Worm (Caenorhabditis elegans): ENCODE data around the gene pph-2.

The pph-2 gene

DNA sequence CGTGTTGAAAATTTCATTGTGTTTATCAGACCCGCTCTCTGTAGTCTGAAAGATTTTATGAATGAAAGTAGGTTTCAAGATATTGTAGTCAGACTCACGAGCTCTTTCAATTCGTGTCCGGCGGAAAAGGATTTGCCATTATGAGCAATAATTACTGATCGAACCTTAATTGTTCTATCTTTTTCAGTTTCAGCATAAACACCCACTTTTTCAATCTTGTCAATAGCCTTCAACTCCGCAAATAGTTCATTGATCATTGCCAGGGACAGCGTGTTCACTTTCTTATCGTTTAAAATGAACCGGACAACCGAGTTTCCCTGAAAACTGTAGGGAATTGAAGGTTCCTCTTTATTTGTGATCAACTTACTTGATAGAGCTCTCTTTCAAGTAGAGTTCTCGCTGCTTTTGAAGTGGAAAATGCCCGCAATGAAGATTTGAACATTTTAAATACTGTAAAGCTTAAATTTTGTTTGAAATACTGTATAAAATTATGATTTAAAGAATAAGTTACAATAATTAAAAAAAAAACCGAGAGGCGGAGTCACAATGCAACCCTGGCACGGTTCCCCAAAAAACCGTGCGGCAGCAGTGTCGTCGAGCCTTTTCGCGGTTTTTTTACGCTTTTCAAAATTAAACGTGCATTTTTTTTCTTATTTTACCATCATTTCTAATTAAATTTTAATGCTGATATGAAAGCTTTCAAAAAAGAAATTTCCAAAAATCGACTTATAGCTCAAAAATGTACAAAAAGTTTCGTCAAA is 21.5 kb downstream of the pph-2 start, which contains the start of gene ech-2 (continued):
- TF ChIP-seq spr-3 (GFP tag; optimal IDR thresholded peaks at IDR 0.05), result no peak
- no peak for TF ChIP-seq zfp-2 (tag; optimal IDR thresholded peaks at IDR 0.05)
- no peak for TF ChIP-seq ctbp-1 (GFP tag; IDR thresholded peaks at IDR 0.05)
- no peak for TF ChIP-seq T26A8.4 (GFP tag; IDR thresholded peaks at IDR 0.05)
- TF ChIP-seq lim-7 (GFP tag; IDR thresholded peaks at IDR 0.05), result no peak
- no peak for TF ChIP-seq spr-1 (tag; optimal IDR thresholded peaks at IDR 0.05)
- TF ChIP-seq dve-1 (tag; optimal IDR thresholded peaks at IDR 0.05; ENCODE audit: insufficient read depth), result peak; percentile 41
- TF ChIP-seq Y75B8A.6 (GFP tag; IDR thresholded peaks at IDR 0.05), result no peak
- no peak for TF ChIP-seq zip-11 (GFP tag; IDR thresholded peaks at IDR 0.05)
- TF ChIP-seq nhr-10 (tag; optimal IDR thresholded peaks at IDR 0.05), result no peak
- no peak for TF ChIP-seq ceh-28 (tag; optimal IDR thresholded peaks at IDR 0.05)
- no peak for TF ChIP-seq ceh-44 (GFP tag; IDR thresholded peaks at IDR 0.05)
- TF ChIP-seq nhr-237 (tag; optimal IDR thresholded peaks at IDR 0.05), result no peak
- no peak for TF ChIP-seq arid-1 (GFP tag; conservative IDR thresholded peaks at IDR 0.05)
- TF ChIP-seq nhr-25 (tag; optimal IDR thresholded peaks at IDR 0.05; ENCODE audit: borderline replicate concordance, insufficient read depth), result no peak
- peak; percentile 38 for TF ChIP-seq hlh-30 (tag; optimal IDR thresholded peaks at IDR 0.05; ENCODE audit: insufficient read depth)
- TF ChIP-seq snpc-4 (tag; optimal IDR thresholded peaks at IDR 0.05), result no peak
- no peak for TF ChIP-seq tag-97 (GFP tag; IDR thresholded peaks at IDR 0.05)
- no peak for TF ChIP-seq ceh-82 (tag; optimal IDR thresholded peaks at IDR 0.05)
- TF ChIP-seq lin-1 (GFP tag; IDR thresholded peaks at IDR 0.05), result no peak
- TF ChIP-seq F37D6.2 (tag; optimal IDR thresholded peaks at IDR 0.05), result no peak
- TF ChIP-seq saeg-2 (GFP tag; IDR thresholded peaks at IDR 0.05), result no peak
- TF ChIP-seq duxl-1 (tag; optimal IDR thresholded peaks at IDR 0.05; ENCODE audit: poor library complexity), result no peak
- TF ChIP-seq daf-8 (GFP tag; IDR thresholded peaks at IDR 0.05), result no peak
- TF ChIP-seq aha-1 (tag), result peak; percentile 94
- no peak for TF ChIP-seq mxl-3 (GFP tag; optimal IDR thresholded peaks at IDR 0.05)
- TF ChIP-seq lsy-2 (tag; optimal IDR thresholded peaks at IDR 0.05), result peak in 1 of 2 experiments; percentile 43
- no peak for TF ChIP-seq set-16 (GFP tag; IDR thresholded peaks at IDR 0.05)
- no peak for TF ChIP-seq cey-2 (tag; optimal IDR thresholded peaks at IDR 0.05; ENCODE audit: borderline replicate concordance, insufficient read depth)
- TF ChIP-seq ces-1 (GFP tag; optimal IDR thresholded peaks at IDR 0.05), result no peak
- no peak for TF ChIP-seq lin-15B (tag; optimal IDR thresholded peaks at IDR 0.05)
- no peak for TF ChIP-seq dmd-8 (GFP tag; IDR thresholded peaks at IDR 0.05)
- peak; percentile 42 for TF ChIP-seq dpl-1 (GFP tag; optimal IDR thresholded peaks at IDR 0.05)
- TF ChIP-seq nhr-76 (tag; optimal IDR thresholded peaks at IDR 0.05), result no peak
- no peak for TF ChIP-seq daf-19 (GFP tag; conservative IDR thresholded peaks at IDR 0.05)
- TF ChIP-seq Y48G9A.11 (GFP tag; IDR thresholded peaks at IDR 0.05), result no peak

DNA sequence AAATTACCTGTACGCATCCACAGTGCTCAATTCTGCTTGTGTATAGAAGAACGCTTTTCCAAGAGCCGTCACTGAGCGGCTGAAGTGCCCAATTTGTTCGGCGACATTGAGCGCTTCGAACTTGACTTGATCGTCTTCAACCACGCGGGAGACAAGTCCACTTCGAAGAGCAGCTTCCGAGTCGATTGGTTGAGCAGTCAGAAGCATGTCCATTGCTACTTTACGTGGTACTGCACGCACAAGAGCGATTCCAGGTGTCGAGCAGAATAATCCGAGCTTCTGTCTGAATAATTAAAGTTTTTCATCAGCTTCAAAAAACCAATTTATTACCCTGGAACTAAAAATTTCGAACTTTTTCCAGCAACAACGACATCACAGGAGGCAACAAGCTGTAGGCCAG is 22.1 kb downstream of the pph-2 start:
- TF ChIP-seq unc-62 (GFP tag; optimal IDR thresholded peaks at IDR 0.05 in 1 of 2) (peak in 1 of 2 experiments; percentile 92), unc-62 (tag; optimal IDR thresholded peaks at IDR 0.05) (no peak), nhr-42 (GFP tag; IDR thresholded peaks at IDR 0.05) (no peak)

DNA sequence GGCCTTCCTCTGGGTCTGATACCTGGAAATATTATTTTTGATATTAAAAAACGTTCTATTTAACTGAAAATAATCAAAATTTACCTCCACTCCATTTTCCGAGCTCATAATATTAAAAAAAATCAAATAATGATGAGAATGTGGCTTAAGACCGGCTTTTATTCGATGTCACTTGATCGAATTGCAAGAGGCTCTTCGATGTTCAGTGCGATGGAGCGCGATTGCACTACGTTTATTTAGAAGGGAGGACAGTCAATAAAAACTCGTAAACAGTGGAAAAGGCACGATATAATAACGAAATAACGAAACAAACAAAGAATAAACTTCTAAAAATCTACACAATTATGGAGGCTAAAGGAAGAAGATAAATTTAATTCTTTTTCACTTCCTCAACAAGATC is 22.8 kb downstream of the pph-2 start, which contains the start of gene tag-30:
Gene tag-30 (minus strand): TSS at position 383 of the 400 bp plus-strand sequence.
- TF ChIP-seq mes-2 (tag; optimal IDR thresholded peaks at IDR 0.05; ENCODE audit: poor library complexity, severe bottlenecking) (peak; percentile 60), dve-1 (tag; optimal IDR thresholded peaks at IDR 0.05; ENCODE audit: insufficient read depth) (peak; percentile 75), unc-130 (GFP tag; optimal IDR thresholded peaks at IDR 0.05) (no peak), ctbp-1 (GFP tag; IDR thresholded peaks at IDR 0.05) (no peak), mep-1 (tag; optimal IDR thresholded peaks at IDR 0.05) (peak; percentile 61), ama-1 (optimal IDR thresholded peaks at IDR 0.05) (peak; percentile 3), tag-97 (GFP tag; IDR thresholded peaks at IDR 0.05) (no peak), nhr-42 (GFP tag; IDR thresholded peaks at IDR 0.05) (no peak), snpc-1.2 (GFP tag; IDR thresholded peaks at IDR 0.05) (no peak), mxl-3 (GFP tag; optimal IDR thresholded peaks at IDR 0.05) (no peak), hlh-11 (tag; optimal IDR thresholded peaks at IDR 0.05) (peak; percentile 36), egl-27 (tag; optimal IDR thresholded peaks at IDR 0.05) (no peak), php-3 (GFP tag; IDR thresholded peaks at IDR 0.05) (no peak), nhr-237 (tag; optimal IDR thresholded peaks at IDR 0.05) (no peak), lin-29 (GFP tag; IDR thresholded peaks at IDR 0.05) (no peak), saeg-2 (GFP tag; IDR thresholded peaks at IDR 0.05) (no peak), fkh-10 (GFP tag; optimal IDR thresholded peaks at IDR 0.05) (no peak)
